Worm (Caenorhabditis elegans) whole organism, L3 larva: ENCODE results near the gene F48G7.7.

Experiments used
- R02D3.7 ChIP-seq: fragments of 150-350 bp; optimal IDR thresholded peaks from 2 replicates; lab custom pipeline; 2014; ENCODE audit warnings: missing biosample characterization, missing genetic modification characterization
- elt-2 ChIP-seq: sonication (generic microtip); optimal IDR thresholded peaks from 2 replicates; lab custom pipeline; 2016; ENCODE audit warnings: missing genetic modification reagents, mild to moderate bottlenecking, missing genetic modification characterization, missing compliant biosample characterization
- hmg-11 ChIP-seq: sonication (generic microtip); optimal IDR thresholded peaks from 2 replicates; lab custom pipeline; 2016; ENCODE audit warnings: missing genetic modification characterization, missing compliant biosample characterization
- jun-1 ChIP-seq: fragments of 150-350 bp; optimal IDR thresholded peaks from 2 replicates; lab custom pipeline; 2014; ENCODE audit warnings: missing biosample characterization, missing genetic modification reagents, missing genetic modification characterization
- lin-39 ChIP-seq: fragments of 150-350 bp; optimal IDR thresholded peaks from 2 replicates; lab custom pipeline; 2018; ENCODE audit warnings: missing biosample characterization, missing genetic modification reagents, missing genetic modification characterization
- lsy-12 ChIP-seq: sonication (generic microtip); optimal IDR thresholded peaks from 2 replicates; lab custom pipeline; 2016; ENCODE audit warnings: mild to moderate bottlenecking, missing genetic modification characterization, missing compliant biosample characterization
- nfya-1 ChIP-seq: sonication (generic microtip); optimal IDR thresholded peaks from 2 replicates; lab custom pipeline; 2017; ENCODE audit warnings: missing genetic modification characterization, mild to moderate bottlenecking, missing compliant biosample characterization, antibody characterized with exemption, moderate library complexity; ENCODE audit not compliant: insufficient read depth
- nhr-11 ChIP-seq: fragments of 150-350 bp; optimal IDR thresholded peaks from 2 replicates; lab custom pipeline; 2014; ENCODE audit warnings: missing biosample characterization, missing genetic modification characterization
- nhr-23 ChIP-seq: fragments of 150-350 bp; optimal IDR thresholded peaks from 2 replicates; lab custom pipeline; 2014; ENCODE audit warnings: missing biosample characterization, missing genetic modification reagents, missing genetic modification characterization
- nhr-25 ChIP-seq: sonication (generic microtip); optimal IDR thresholded peaks from 2 replicates; lab custom pipeline; 2017; ENCODE audit warnings: missing biosample characterization, missing genetic modification characterization
- pqm-1 ChIP-seq: fragments of 150-350 bp; optimal IDR thresholded peaks from 2 replicates; lab custom pipeline; 2017; ENCODE audit warnings: missing biosample characterization, missing genetic modification characterization, inconsistent platforms
- snpc-4 ChIP-seq: fragments of 150-350 bp; optimal IDR thresholded peaks from 2 replicates; lab custom pipeline; 2014; ENCODE audit warnings: missing biosample characterization, missing genetic modification characterization
- unc-62 ChIP-seq: fragments of 150-350 bp; sonication (generic microtip); optimal IDR thresholded peaks from 4 replicates; lab custom pipeline; 2014; ENCODE audit warnings: missing biosample characterization, missing genetic modification reagents, missing genetic modification characterization
- ztf-11 ChIP-seq: fragments of 150-350 bp; optimal IDR thresholded peaks from 2 replicates; lab custom pipeline; 2014; ENCODE audit warnings: missing biosample characterization, missing genetic modification characterization

DNA sequence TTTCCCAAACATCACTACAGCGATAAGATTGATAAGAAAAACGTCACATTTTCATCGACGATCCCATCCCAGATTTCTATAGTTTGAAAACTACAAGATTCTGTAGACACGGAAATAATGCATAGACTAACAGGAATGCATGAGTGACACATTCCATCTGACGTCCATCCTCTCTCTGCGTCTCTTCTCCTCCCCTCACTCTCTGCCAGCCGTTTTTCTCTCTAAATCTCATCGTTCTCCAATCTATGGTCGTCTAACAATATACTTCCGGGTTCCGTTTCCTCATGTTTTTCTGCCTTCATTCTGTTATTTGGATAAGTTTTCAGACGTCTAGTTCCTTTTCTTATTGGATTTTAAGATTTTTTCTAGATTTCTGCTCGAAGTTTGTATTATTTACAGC is 7.2 kb downstream of the F48G7.7 start, which contains the start of gene F48G7.4:
- TF ChIP-seq lin-39 (tag; lab: Kevin White, UChicago) (peak; percentile 23), lsy-12 (tag; lab: Kevin White, UChicago) (no peak), jun-1 (tag; lab: Kevin White, UChicago) (peak; percentile 83), unc-62 (GFP tag; lab: Kevin White, UChicago) (peak; percentile 94), nhr-11 (tag; lab: Kevin White, UChicago) (peak; percentile 58), nhr-23 (peak; percentile 73), hmg-11 (tag; lab: Kevin White, UChicago) (peak; percentile 84), elt-2 (tag; lab: Kevin White, UChicago) (no peak), ztf-11 (no peak), nfya-1 (tag; lab: Kevin White, UChicago) (peak; percentile 70), nhr-25 (tag; lab: Kevin White, UChicago) (peak; percentile 4), snpc-4 (tag; lab: Kevin White, UChicago) (peak; percentile 85), pqm-1 (tag; lab: Kevin White, UChicago) (peak; percentile 44), R02D3.7 (peak; percentile 8)
